Worm (Caenorhabditis elegans) whole organism, midembryonic: Measurements from ENCODE around the gene K09C6.8.
"Not testable (repeated sequence)": the region's sequence is repeated elsewhere in the genome, so short reads cannot be mapped to it uniquely, and the experiment has no call there.

Experiments
- ref-1 ChIP-seq: fragments of 200-800 bp; sonication (Bioruptor generic); conservative IDR thresholded peaks from 2 replicates; pipeline ENCODE4 v1.3.6; 2022; ENCODE audit warnings: missing genetic modification reagents, missing genetic modification characterization, missing compliant biosample characterization
- ztf-23 ChIP-seq: fragments of 200-800 bp; sonication (Bioruptor generic); IDR thresholded peaks from 2 replicates; pipeline ENCODE4 v1.3.6; 2022; ENCODE audit warnings: missing genetic modification reagents, missing genetic modification characterization, missing compliant biosample characterization
- ztf-29 ChIP-seq: fragments of 200-800 bp; sonication (Bioruptor generic); IDR thresholded peaks from 2 replicates; pipeline ENCODE4 v1.3.6; 2022; ENCODE audit warnings: missing genetic modification reagents, missing genetic modification characterization, missing compliant biosample characterization

- TF ChIP-seq ztf-29, ztf-23, ref-1 (GFP tag; lab: Robert Waterston, UW): not testable (repeated sequence)
Observed at ce11 chrV:890835-891234, 47.8 kb upstream of the K09C6.8 start, which contains the start of gene srlf-22.
